Fruit fly (Drosophila melanogaster) S2 (cell line): ENCODE data around the gene CG17715.
"Not testable (repeated sequence)": the region's sequence is repeated elsewhere in the genome, so short reads cannot be mapped to it uniquely, and the experiment has no call there.

ENCODE experiments used
- CG8478 ChIP-seq: fragments of >200 bp; optimal IDR thresholded peaks from 2 replicates; lab custom pipeline; 2018
- CTCF ChIP-seq, 2 experiments: fragments of >200 bp; optimal IDR thresholded peaks; 2 replicates each; lab custom pipeline; 2018

CG17715 gene

DNA sequence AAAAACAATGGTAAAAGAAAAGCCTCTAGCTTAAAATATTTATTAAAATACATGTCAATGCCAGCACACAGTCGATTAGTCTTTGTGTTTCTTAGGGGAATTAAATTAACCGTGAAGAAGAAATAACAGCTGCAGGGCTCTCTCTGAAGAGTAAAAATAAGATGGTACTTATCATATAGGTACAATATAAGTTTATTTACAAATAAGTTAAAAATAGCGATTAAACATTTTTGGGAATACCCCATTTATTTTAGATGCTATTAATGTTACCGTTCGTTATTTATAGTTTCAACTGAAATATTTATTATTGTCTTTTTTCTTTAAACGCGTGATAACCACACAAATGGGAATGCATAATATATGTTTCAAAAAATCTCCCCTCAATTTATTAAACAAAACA, at the start of gene CG17715:
Gene CG17715 (plus strand): TSS at position 301 of the 400 bp plus-strand sequence.
- not testable (repeated sequence) for TF ChIP-seq CG8478 (lab: Kevin White, UChicago); CTCF (optimal IDR thresholded peaks at IDR 0.05; lab: Kevin White, UChicago)

- not testable (repeated sequence) for TF ChIP-seq CTCF (optimal IDR thresholded peaks at IDR 0.05; lab: Kevin White, UChicago); CG8478 (lab: Kevin White, UChicago)
Measured at dm6 chr2L:22798269-22798668, 45.8 kb upstream of the CG17715 start, which contains the start of gene CG40439. CG40439 (minus strand) TSS chr2L:22798276.
